Fruit fly (Drosophila melanogaster): ENCODE results near the gene CG5866.

The CG5866 gene

dm6 chr3R:17400675-17401118 lies 14.8 kb upstream of the CG5866 start (continued):
- no peak for TF ChIP-seq CG8765 (GFP tag; IDR thresholded peaks at IDR 0.05)
- no peak for TF ChIP-seq CG30431 (GFP tag; optimal IDR thresholded peaks at IDR 0.05)
- TF ChIP-seq Jarid2 (GFP tag; optimal IDR thresholded peaks at IDR 0.05), result no peak
- no peak for TF ChIP-seq Kr (GFP tag; optimal IDR thresholded peaks at IDR 0.05)
- TF ChIP-seq gsb (GFP tag; IDR thresholded peaks at IDR 0.05), result no peak
- TF ChIP-seq Xrp1 (GFP tag; IDR thresholded peaks at IDR 0.05), result peak; percentile 57; the same call in 1 of the 2 replicates
- TF ChIP-seq D (optimal IDR thresholded peaks at IDR 0.05), result no peak
- peak; percentile 67 for TF ChIP-seq D (GFP tag; optimal IDR thresholded peaks at IDR 0.05)
- no peak for TF ChIP-seq CG2875 (GFP tag; optimal IDR thresholded peaks at IDR 0.05)
- no peak for TF ChIP-seq CG10959 (GFP tag; IDR thresholded peaks at IDR 0.05)
- TF ChIP-seq wor (GFP tag; IDR thresholded peaks at IDR 0.05), result no peak
- no peak for TF ChIP-seq CG1529 (GFP tag; optimal IDR thresholded peaks at IDR 0.05)
- no peak for TF ChIP-seq CG8478 (optimal IDR thresholded peaks at IDR 0.05)
- no peak for TF ChIP-seq CG33213 (GFP tag; optimal IDR thresholded peaks at IDR 0.05)
- TF ChIP-seq CG13624 (GFP tag; optimal IDR thresholded peaks at IDR 0.05), result peak; percentile 31
- no peak for TF ChIP-seq CG42726 (GFP tag; IDR thresholded peaks at IDR 0.05; ENCODE audit: partially characterized antibody)
- TF ChIP-seq CG18262 (tag; optimal IDR thresholded peaks at IDR 0.05), result peak; percentile 61
- peak; percentile 74 for TF ChIP-seq CG15696 (tag; optimal IDR thresholded peaks at IDR 0.05)
- TF ChIP-seq CG10431 (GFP tag; optimal IDR thresholded peaks at IDR 0.05), result no peak
- TF ChIP-seq her (GFP tag; optimal IDR thresholded peaks at IDR 0.05), result no peak
- 0 out of 2 replicates have a peak, but pooled peaks have one; percentile 17 for TF ChIP-seq CG1024 (GFP tag; IDR thresholded peaks at IDR 0.05)
- TF ChIP-seq dimm (GFP tag; IDR thresholded peaks at IDR 0.05), result no peak
- TF ChIP-seq HHEX (GFP tag; optimal IDR thresholded peaks at IDR 0.05), result peak; percentile 60
- no peak for TF ChIP-seq Stat92E (GFP tag; optimal IDR thresholded peaks at IDR 0.05)
- peak; percentile 43 for TF ChIP-seq CG2712 (tag; optimal IDR thresholded peaks at IDR 0.05)
- no peak for TF ChIP-seq Gug (GFP tag; IDR thresholded peaks at IDR 0.05)
- TF ChIP-seq Sry-δ (GFP tag; optimal IDR thresholded peaks at IDR 0.05), result no peak
- no peak for TF ChIP-seq ems (GFP tag; optimal IDR thresholded peaks at IDR 0.05)
- TF ChIP-seq CG10147 (GFP tag; optimal IDR thresholded peaks at IDR 0.05), result peak; percentile 49
- no peak for TF ChIP-seq C15 (GFP tag; IDR thresholded peaks at IDR 0.05)
- TF ChIP-seq CG9727 (GFP tag; optimal IDR thresholded peaks at IDR 0.05), result peak; percentile 57
- TF ChIP-seq abd-A (tag; optimal IDR thresholded peaks at IDR 0.05), result no peak
- TF ChIP-seq CG10654 (GFP tag; optimal IDR thresholded peaks at IDR 0.05), result peak; percentile 48
- no peak for TF ChIP-seq Camta (GFP tag; optimal IDR thresholded peaks at IDR 0.05)
- TF ChIP-seq Ssrp (tag; optimal IDR thresholded peaks at IDR 0.05), result no peak
- no peak for TF ChIP-seq vnd (GFP tag; IDR thresholded peaks at IDR 0.05; ENCODE audit: partially characterized antibody)
- no peak for TF ChIP-seq slou (GFP tag; optimal IDR thresholded peaks at IDR 0.05)
- TF ChIP-seq CG16779 (GFP tag; IDR thresholded peaks at IDR 0.05), result no peak
- TF ChIP-seq Bdp1 (GFP tag; optimal IDR thresholded peaks at IDR 0.05), result no peak
- no peak for TF ChIP-seq CG11723 (GFP tag; optimal IDR thresholded peaks at IDR 0.05)
- no peak for TF ChIP-seq CG11247 (GFP tag; IDR thresholded peaks at IDR 0.05)
- no peak for TF ChIP-seq Poxn (GFP tag; IDR thresholded peaks at IDR 0.05)
- no peak for TF ChIP-seq CG6689 (GFP tag; IDR thresholded peaks at IDR 0.05)
- no peak for TF ChIP-seq stwl (tag; optimal IDR thresholded peaks at IDR 0.05)
- peak; percentile 65 for TF ChIP-seq CG3281 (GFP tag; optimal IDR thresholded peaks at IDR 0.05)
- TF ChIP-seq CG2120 (GFP tag; optimal IDR thresholded peaks at IDR 0.05), result no peak
- TF ChIP-seq nmo (GFP tag; optimal IDR thresholded peaks at IDR 0.05), result peak; percentile 73
- no peak for TF ChIP-seq tgo (GFP tag; IDR thresholded peaks at IDR 0.05)
- peak; percentile 51 for TF ChIP-seq D19A (tag; optimal IDR thresholded peaks at IDR 0.05)
- no peak for TF ChIP-seq CG10366 (GFP tag; IDR thresholded peaks at IDR 0.05)
- TF ChIP-seq amos (GFP tag; IDR thresholded peaks at IDR 0.05; ENCODE audit: partially characterized antibody), result no peak
- TF ChIP-seq lilli (GFP tag; optimal IDR thresholded peaks at IDR 0.05), result no peak
- no peak for TF ChIP-seq ab (GFP tag; optimal IDR thresholded peaks at IDR 0.05)
